Worm (Caenorhabditis elegans) whole organism, L2 larva: ENCODE results near the gene R02D5.24.
"Not testable (repeated sequence)": the region's sequence is repeated elsewhere in the genome, so short reads cannot be mapped to it uniquely, and the experiment has no call there.

Experiments used
- C34F6.9 ChIP-seq: fragments of 150-350 bp; optimal IDR thresholded peaks from 2 replicates; lab custom pipeline; 2014; ENCODE audit warnings: missing biosample characterization, missing genetic modification characterization
- F13H6.1 ChIP-seq: sonication (generic microtip); optimal IDR thresholded peaks from 2 replicates; lab custom pipeline; 2016; ENCODE audit warnings: missing genetic modification characterization, missing compliant biosample characterization
- R02D3.7 ChIP-seq: fragments of 150-350 bp; optimal IDR thresholded peaks from 2 replicates; lab custom pipeline; 2014; ENCODE audit warnings: missing biosample characterization, missing genetic modification characterization
- Y55F3AM.14 ChIP-seq: fragments of 200-800 bp; sonication (Bioruptor generic); optimal IDR thresholded peaks from 2 replicates; lab custom pipeline; 2018; ENCODE audit warnings: mild to moderate bottlenecking, missing genetic modification characterization, missing compliant biosample characterization
- ZK546.5 ChIP-seq: sonication (generic microtip); optimal IDR thresholded peaks from 2 replicates; lab custom pipeline; 2017; ENCODE audit warnings: missing biosample characterization, missing genetic modification characterization
- aly-2 ChIP-seq: fragments of 150-350 bp; optimal IDR thresholded peaks from 2 replicates; lab custom pipeline; 2014; ENCODE audit warnings: missing biosample characterization, missing genetic modification characterization
- ama-1 ChIP-seq: fragments of 150-350 bp; optimal IDR thresholded peaks from 2 replicates; lab custom pipeline; 2018; ENCODE audit warnings: inconsistent platforms
- blmp-1 ChIP-seq: sonication (generic microtip); optimal IDR thresholded peaks from 2 replicates; lab custom pipeline; 2017; ENCODE audit warnings: missing genetic modification characterization, mild to moderate bottlenecking, missing compliant biosample characterization, antibody characterized with exemption, moderate library complexity; ENCODE audit not compliant: insufficient read depth
- ceh-16 ChIP-seq: fragments of 150-350 bp; optimal IDR thresholded peaks from 2 replicates; lab custom pipeline; 2014; ENCODE audit warnings: missing biosample characterization, missing genetic modification characterization
- ceh-82 ChIP-seq: fragments of 150-350 bp; optimal IDR thresholded peaks from 2 replicates; lab custom pipeline; 2014; ENCODE audit warnings: missing biosample characterization, missing genetic modification characterization
- crh-2 ChIP-seq: sonication (generic microtip); optimal IDR thresholded peaks from 2 replicates; lab custom pipeline; 2017; ENCODE audit warnings: missing biosample characterization, missing genetic modification characterization
- dmd-4 ChIP-seq: sonication (generic microtip); optimal IDR thresholded peaks from 2 replicates; lab custom pipeline; 2017; ENCODE audit warnings: missing biosample characterization, missing genetic modification characterization
- egl-27 ChIP-seq: sonication (generic microtip); optimal IDR thresholded peaks from 3 replicates; lab custom pipeline; 2017; ENCODE audit warnings: missing biosample characterization, missing genetic modification reagents, missing genetic modification characterization
- fos-1 ChIP-seq: fragments of 150-350 bp; optimal IDR thresholded peaks from 2 replicates; lab custom pipeline; 2014; ENCODE audit warnings: missing biosample characterization, missing genetic modification characterization
- gmeb-1 ChIP-seq: fragments of 150-350 bp; optimal IDR thresholded peaks from 2 replicates; lab custom pipeline; 2014; ENCODE audit warnings: missing biosample characterization, missing genetic modification characterization
- lin-11 ChIP-seq: fragments of 150-350 bp; sonication (generic microtip); optimal IDR thresholded peaks from 2 replicates; lab custom pipeline; 2014; ENCODE audit warnings: missing biosample characterization, missing genetic modification characterization, inconsistent platforms, mixed read lengths
- lin-13 ChIP-seq: fragments of 150-350 bp; optimal IDR thresholded peaks from 2 replicates; lab custom pipeline; 2014; ENCODE audit warnings: missing biosample characterization, missing genetic modification reagents, missing genetic modification characterization
- lsy-2 ChIP-seq, 2 experiments: fragments of 150-350 bp in 1 of 2; sonication (generic microtip) in 1 of 2; optimal IDR thresholded peaks; 2 replicates each; lab custom pipeline; 2014 to 2017; ENCODE audit warnings: missing biosample characterization in 2 of 2, missing genetic modification characterization in 2 of 2
- mdl-1 ChIP-seq, 2 experiments: fragments of 150-350 bp in 1 of 2; sonication (generic microtip) in 1 of 2; optimal IDR thresholded peaks; 2 replicates each; lab custom pipeline; 2017; ENCODE audit warnings: missing biosample characterization in 2 of 2, missing genetic modification characterization in 2 of 2
- nhr-10 ChIP-seq: sonication (generic microtip); optimal IDR thresholded peaks from 2 replicates; lab custom pipeline; 2017; ENCODE audit warnings: missing biosample characterization, missing genetic modification characterization
- nhr-11 ChIP-seq: fragments of 150-350 bp; optimal IDR thresholded peaks from 2 replicates; lab custom pipeline; 2014; ENCODE audit warnings: missing biosample characterization, missing genetic modification characterization
- nhr-12 ChIP-seq: fragments of 150-350 bp; optimal IDR thresholded peaks from 2 replicates; lab custom pipeline; 2014; ENCODE audit warnings: missing biosample characterization, missing genetic modification characterization
- nhr-129 ChIP-seq: fragments of 150-350 bp; optimal IDR thresholded peaks from 2 replicates; lab custom pipeline; 2014; ENCODE audit warnings: missing biosample characterization, missing genetic modification characterization
- nhr-21 ChIP-seq: fragments of 150-350 bp; optimal IDR thresholded peaks from 2 replicates; lab custom pipeline; 2014; ENCODE audit warnings: missing biosample characterization, missing genetic modification characterization
- nhr-23 ChIP-seq: fragments of 150-350 bp; optimal IDR thresholded peaks from 2 replicates; lab custom pipeline; 2014; ENCODE audit warnings: missing biosample characterization, missing genetic modification reagents, missing genetic modification characterization
- nhr-25 ChIP-seq: fragments of 150-350 bp; sonication (generic microtip); optimal IDR thresholded peaks from 3 replicates; lab custom pipeline; 2014; ENCODE audit warnings: missing biosample characterization, missing genetic modification characterization
- nhr-6 ChIP-seq: fragments of 150-350 bp; optimal IDR thresholded peaks from 2 replicates; lab custom pipeline; 2014; ENCODE audit warnings: missing biosample characterization, missing genetic modification characterization
- nhr-77 ChIP-seq: fragments of 150-350 bp; optimal IDR thresholded peaks from 2 replicates; lab custom pipeline; 2014; ENCODE audit warnings: missing biosample characterization, missing genetic modification characterization
- skn-1 ChIP-seq: sonication (generic microtip); optimal IDR thresholded peaks from 2 replicates; lab custom pipeline; 2017; ENCODE audit warnings: missing biosample characterization, missing genetic modification characterization
- sma-3 ChIP-seq: sonication (generic microtip); optimal IDR thresholded peaks from 2 replicates; lab custom pipeline; 2016; ENCODE audit warnings: missing genetic modification reagents, missing genetic modification characterization, missing compliant biosample characterization
- sma-9 ChIP-seq, 2 experiments: fragments of 150-350 bp in 1 of 2; sonication (generic microtip) in 1 of 2; optimal IDR thresholded peaks; 2 replicates each; lab custom pipeline; 2014 to 2016; ENCODE audit warnings: missing genetic modification characterization in 2 of 2, mild to moderate bottlenecking in 1 of 2, missing biosample characterization in 1 of 2, missing compliant biosample characterization in 1 of 2, missing genetic modification reagents in 1 of 2, moderate library complexity in 1 of 2
- snpc-4 ChIP-seq: fragments of 150-350 bp; optimal IDR thresholded peaks from 2 replicates; lab custom pipeline; 2014; ENCODE audit warnings: missing biosample characterization, missing genetic modification characterization
- unc-55 ChIP-seq: fragments of 150-350 bp; sonication (generic microtip); optimal IDR thresholded peaks from 3 replicates; lab custom pipeline; 2014; ENCODE audit warnings: missing biosample characterization, missing genetic modification reagents, missing genetic modification characterization
- unc-62 ChIP-seq: fragments of 150-350 bp; optimal IDR thresholded peaks from 2 replicates; lab custom pipeline; 2014; ENCODE audit warnings: missing biosample characterization, missing genetic modification reagents, missing genetic modification characterization
- zag-1 ChIP-seq: fragments of 150-350 bp; optimal IDR thresholded peaks from 2 replicates; lab custom pipeline; 2014; ENCODE audit warnings: missing biosample characterization, missing genetic modification characterization
- ztf-1 ChIP-seq: fragments of 200-800 bp; sonication (Bioruptor generic); conservative IDR thresholded peaks from 2 replicates; pipeline ENCODE4 v1.3.6; 2022; ENCODE audit warnings: missing genetic modification characterization, missing compliant biosample characterization
- ztf-11 ChIP-seq: sonication (generic microtip); optimal IDR thresholded peaks from 2 replicates; lab custom pipeline; 2017; ENCODE audit warnings: missing biosample characterization, missing genetic modification characterization
- ztf-4 ChIP-seq: fragments of 150-350 bp; optimal IDR thresholded peaks from 2 replicates; lab custom pipeline; 2014; ENCODE audit warnings: missing biosample characterization, missing genetic modification characterization

The R02D5.24 gene

DNA sequence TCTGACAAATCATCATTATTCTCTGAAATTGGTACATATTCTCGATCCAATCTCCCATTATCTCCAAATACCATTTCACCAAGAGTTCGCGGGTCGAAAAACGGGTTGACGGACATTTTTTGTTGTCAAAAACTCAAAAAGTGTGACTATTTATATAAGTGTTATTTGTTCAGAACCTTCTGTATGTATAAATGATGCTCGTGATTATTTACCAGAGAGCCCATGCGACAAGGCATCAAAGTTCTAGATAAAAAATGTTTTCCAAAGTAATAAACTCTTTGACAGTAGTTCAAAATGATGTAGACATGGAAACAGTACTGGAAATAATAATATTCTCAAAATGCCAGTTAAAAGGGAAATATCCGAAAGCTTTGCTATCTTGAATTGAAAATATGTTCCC lies 38.5 kb upstream of the R02D5.24 start:
- TF ChIP-seq ztf-4 (tag; lab: Kevin White, UChicago) (no peak), Y55F3AM.14 (no peak), crh-2 (tag; lab: Kevin White, UChicago) (no peak), blmp-1 (tag; lab: Kevin White, UChicago) (no peak), lin-13 (GFP tag; lab: Kevin White, UChicago) (no peak), ceh-82 (tag; lab: Kevin White, UChicago) (no peak), nhr-77 (tag; lab: Kevin White, UChicago) (no peak), fos-1 (no peak), mdl-1 (tag; optimal IDR thresholded peaks at IDR 0.05; lab: Kevin White, UChicago) (no peak), R02D3.7 (tag; lab: Kevin White, UChicago) (no peak), nhr-23 (tag; lab: Kevin White, UChicago) (no peak)
- TF ChIP-seq, all 48 proteins: peak for 0

DNA sequence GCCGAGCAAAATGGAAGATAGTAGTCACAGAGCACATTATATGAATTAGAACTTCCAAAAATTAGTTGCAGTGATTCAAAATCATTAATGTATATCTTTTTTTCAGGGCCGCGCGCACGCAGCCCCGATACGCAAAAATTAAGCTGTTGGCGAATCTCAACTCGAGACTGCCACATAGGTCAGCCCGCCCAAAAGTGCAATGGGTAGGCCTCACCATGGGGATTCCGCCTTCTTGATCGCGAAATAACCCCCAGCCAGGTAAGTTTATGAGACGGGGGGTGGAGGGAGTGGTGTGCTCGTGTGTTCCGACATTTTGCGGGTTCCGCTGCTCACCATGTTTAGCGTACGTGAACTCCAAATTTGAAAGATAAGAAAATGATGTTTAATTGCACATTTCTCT lies 38.1 kb upstream of the R02D5.24 start, which contains the start of gene F08H9.3:
Gene F08H9.3 (minus strand): TSS at position 252 of the 400 bp plus-strand sequence.
- TF ChIP-seq sma-9 (GFP tag; optimal IDR thresholded peaks at IDR 0.05; lab: Kevin White, UChicago) (peak; percentile 39), gmeb-1 (tag; lab: Kevin White, UChicago) (peak; percentile 9), snpc-4 (tag; lab: Kevin White, UChicago) (peak; percentile 85)
- TF ChIP-seq sma-9 (tag; optimal IDR thresholded peaks at IDR 0.05; lab: Kevin White, UChicago), result not testable (repeated sequence)

ce11 chrV:14464368-14464767 lies 36.8 kb upstream of the R02D5.24 start, which contains the start of gene F08H9.4:
Gene F08H9.4, minus strand, starts transcription at chrV:14464428.
- TF ChIP-seq C34F6.9 (tag; lab: Kevin White, UChicago) (peak; percentile 45), unc-55 (peak; percentile 20), nhr-129 (tag; lab: Kevin White, UChicago) (peak; percentile 0), sma-9 (GFP tag; optimal IDR thresholded peaks at IDR 0.05; lab: Kevin White, UChicago) (no peak), sma-9 (tag; optimal IDR thresholded peaks at IDR 0.05; lab: Kevin White, UChicago) (no peak)

DNA sequence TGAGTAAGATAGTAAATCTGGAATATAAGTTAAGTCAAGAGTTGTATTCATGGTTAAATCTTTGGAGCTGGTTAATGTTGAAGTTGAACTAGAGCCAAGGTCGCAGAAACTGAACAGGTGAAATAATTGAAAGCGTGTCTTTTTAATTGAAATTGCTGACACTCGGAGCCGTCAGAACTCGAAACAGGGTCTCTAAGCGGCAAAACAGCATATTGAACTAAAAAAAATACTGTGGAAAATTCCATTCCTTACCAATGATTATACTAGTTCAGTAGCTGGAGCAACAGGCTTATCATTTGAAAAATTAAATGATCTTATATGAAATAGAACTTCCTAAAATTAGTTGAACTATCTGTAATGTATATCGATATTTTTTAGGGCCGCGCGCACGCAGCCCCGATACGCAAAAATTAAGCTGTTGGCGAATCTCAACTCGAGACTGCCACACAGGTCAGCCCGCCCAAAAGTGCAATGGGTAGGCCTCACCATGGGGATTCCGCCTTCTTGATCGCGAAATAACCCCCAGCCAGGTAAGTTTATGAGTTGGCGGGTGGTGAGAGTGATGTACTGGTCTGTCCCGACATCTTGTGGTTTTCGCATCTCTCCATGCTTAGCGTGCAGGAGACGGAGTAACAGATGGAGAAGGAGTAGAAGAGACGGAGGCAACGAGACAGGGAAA lies 32.8 kb upstream of the R02D5.24 start, which contains the start of gene srz-97:
Gene srz-97 (minus strand): TSS at position 51 of the 679 bp plus-strand sequence.
- TF ChIP-seq nhr-21, result peak; percentile 59
- TF ChIP-seq sma-3 (GFP tag; lab: Kevin White, UChicago), result peak; percentile 70
- peak; percentile 20 for TF ChIP-seq egl-27 (tag; lab: Kevin White, UChicago)
- peak; percentile 16 for TF ChIP-seq nhr-129 (tag; lab: Kevin White, UChicago)
- no peak for TF ChIP-seq nhr-6 (tag; lab: Kevin White, UChicago)
- TF ChIP-seq crh-2 (tag; lab: Kevin White, UChicago), result peak; percentile 40
- TF ChIP-seq F13H6.1 (tag; lab: Kevin White, UChicago), result peak; percentile 3
- TF ChIP-seq lsy-2 (tag; optimal IDR thresholded peaks at IDR 0.05; lab: Kevin White, UChicago), result no peak
- no peak for TF ChIP-seq lin-11 (tag; lab: Kevin White, UChicago)
- peak; percentile 13 for TF ChIP-seq fos-1
- peak; percentile 51 for TF ChIP-seq ceh-16 (tag; lab: Kevin White, UChicago)
- no peak for TF ChIP-seq unc-55
- no peak for TF ChIP-seq nhr-10 (tag; lab: Kevin White, UChicago)
- no peak for TF ChIP-seq R02D3.7 (tag; lab: Kevin White, UChicago)
- TF ChIP-seq zag-1 (tag; lab: Kevin White, UChicago), result peak; percentile 16
- peak; percentile 7 for TF ChIP-seq ama-1 (lab: Kevin White, UChicago)
- peak; percentile 73 for TF ChIP-seq sma-9 (GFP tag; optimal IDR thresholded peaks at IDR 0.05; lab: Kevin White, UChicago)
- TF ChIP-seq sma-9 (tag; optimal IDR thresholded peaks at IDR 0.05; lab: Kevin White, UChicago), result no peak
- TF ChIP-seq ztf-11 (tag; lab: Kevin White, UChicago), result no peak
- peak; percentile 5 for TF ChIP-seq C34F6.9 (tag; lab: Kevin White, UChicago)
- TF ChIP-seq Y55F3AM.14, result no peak
- no peak for TF ChIP-seq unc-62
- no peak for TF ChIP-seq aly-2 (tag; lab: Kevin White, UChicago)
- no peak for TF ChIP-seq ztf-1 (GFP tag; lab: Robert Waterston, UW)
- TF ChIP-seq dmd-4, result no peak
- TF ChIP-seq nhr-12 (tag; lab: Kevin White, UChicago), result no peak
- TF ChIP-seq nhr-25 (tag; lab: Kevin White, UChicago), result no peak
- TF ChIP-seq skn-1 (tag; lab: Kevin White, UChicago), result no peak
- TF ChIP-seq nhr-11 (tag; lab: Kevin White, UChicago), result no peak
- TF ChIP-seq ZK546.5 (tag; lab: Kevin White, UChicago), result no peak
- peak; percentile 19 for TF ChIP-seq lin-13 (GFP tag; lab: Kevin White, UChicago)
- peak; percentile 96 for TF ChIP-seq snpc-4 (tag; lab: Kevin White, UChicago)
